Fruit fly (Drosophila melanogaster): ENCODE results near the gene CG34012.

- TF ChIP-seq psq (optimal IDR thresholded peaks at IDR 0.05) (no peak), ttk (optimal IDR thresholded peaks at IDR 0.05) (no peak), h (optimal IDR thresholded peaks at IDR 0.05) (no peak), Myc (optimal IDR thresholded peaks at IDR 0.05) (no peak), Sin3A (optimal IDR thresholded peaks at IDR 0.05) (no peak)
Measured at dm6 chr3L:11135846-11136245, 26.5 kb upstream of the CG34012 start, which contains the start of gene IRSp53.
